Worm (Caenorhabditis elegans) whole organism, L2 larva: ENCODE data around the gene dyf-6.

Experiments used
- ceh-82 ChIP-seq: fragments of 150-350 bp; optimal IDR thresholded peaks from 2 replicates; lab custom pipeline; 2014; ENCODE audit warnings: missing biosample characterization, missing genetic modification characterization
- egl-27 ChIP-seq: sonication (generic microtip); optimal IDR thresholded peaks from 3 replicates; lab custom pipeline; 2017; ENCODE audit warnings: missing biosample characterization, missing genetic modification reagents, missing genetic modification characterization
- elt-1 ChIP-seq: fragments of 150-350 bp; optimal IDR thresholded peaks from 2 replicates; lab custom pipeline; 2014; ENCODE audit warnings: missing biosample characterization, missing genetic modification characterization
- elt-3 ChIP-seq: sonication (generic microtip); optimal IDR thresholded peaks from 2 replicates; lab custom pipeline; 2017; ENCODE audit warnings: missing biosample characterization, missing genetic modification characterization
- fos-1 ChIP-seq: fragments of 150-350 bp; optimal IDR thresholded peaks from 2 replicates; lab custom pipeline; 2014; ENCODE audit warnings: missing biosample characterization, missing genetic modification characterization
- lin-11 ChIP-seq: fragments of 150-350 bp; sonication (generic microtip); optimal IDR thresholded peaks from 2 replicates; lab custom pipeline; 2014; ENCODE audit warnings: missing biosample characterization, missing genetic modification characterization, inconsistent platforms, mixed read lengths
- lin-13 ChIP-seq: fragments of 150-350 bp; optimal IDR thresholded peaks from 2 replicates; lab custom pipeline; 2014; ENCODE audit warnings: missing biosample characterization, missing genetic modification reagents, missing genetic modification characterization
- nhr-11 ChIP-seq: fragments of 150-350 bp; optimal IDR thresholded peaks from 2 replicates; lab custom pipeline; 2014; ENCODE audit warnings: missing biosample characterization, missing genetic modification characterization
- nhr-237 ChIP-seq: fragments of 150-350 bp; optimal IDR thresholded peaks from 2 replicates; lab custom pipeline; 2014; ENCODE audit warnings: missing biosample characterization, missing genetic modification characterization
- nhr-77 ChIP-seq: fragments of 150-350 bp; optimal IDR thresholded peaks from 2 replicates; lab custom pipeline; 2014; ENCODE audit warnings: missing biosample characterization, missing genetic modification characterization
- skn-1 ChIP-seq: sonication (generic microtip); optimal IDR thresholded peaks from 2 replicates; lab custom pipeline; 2017; ENCODE audit warnings: missing biosample characterization, missing genetic modification characterization
- unc-62 ChIP-seq: fragments of 150-350 bp; optimal IDR thresholded peaks from 2 replicates; lab custom pipeline; 2014; ENCODE audit warnings: missing biosample characterization, missing genetic modification reagents, missing genetic modification characterization
- ztf-1 ChIP-seq: fragments of 200-800 bp; sonication (Bioruptor generic); conservative IDR thresholded peaks from 2 replicates; pipeline ENCODE4 v1.3.6; 2022; ENCODE audit warnings: missing genetic modification characterization, missing compliant biosample characterization
- ztf-11 ChIP-seq: sonication (generic microtip); optimal IDR thresholded peaks from 2 replicates; lab custom pipeline; 2017; ENCODE audit warnings: missing biosample characterization, missing genetic modification characterization

- TF ChIP-seq elt-3 (tag; lab: Kevin White, UChicago) (no peak), unc-62 (GFP tag; lab: Kevin White, UChicago) (no peak), egl-27 (no peak), nhr-237 (no peak), ceh-82 (tag; lab: Kevin White, UChicago) (no peak), nhr-11 (tag; lab: Kevin White, UChicago) (no peak), skn-1 (tag; lab: Kevin White, UChicago) (no peak), lin-11 (tag; lab: Kevin White, UChicago) (no peak), fos-1 (tag; lab: Kevin White, UChicago) (peak; percentile 12), ztf-11 (tag; lab: Kevin White, UChicago) (no peak), elt-1 (no peak), ztf-1 (no peak), lin-13 (GFP tag; lab: Kevin White, UChicago) (no peak), nhr-77 (tag; lab: Kevin White, UChicago) (no peak)
Observed at ce11 chrX:10391174-10391573, 4.9 kb upstream of the dyf-6 start.
